Fruit fly (Drosophila melanogaster) whole organism, embryonic: ENCODE data around the gene PNKP.

Source experiments
- CG1024 ChIP-seq: fragments of 200-800 bp; sonication (Bioruptor generic); IDR thresholded peaks from 2 replicates; pipeline ENCODE4 v1.3.6; 2022; ENCODE audit warnings: missing biosample characterization, missing genetic modification characterization
- CG10654 ChIP-seq: fragments of 200-800 bp; sonication (Bioruptor generic); optimal IDR thresholded peaks from 2 replicates; lab custom pipeline; 2016; ENCODE audit warnings: missing biosample characterization, missing genetic modification characterization
- CG10959 ChIP-seq: fragments of 200-800 bp; sonication (Bioruptor generic); IDR thresholded peaks from 2 replicates; pipeline ENCODE4 v1.3.6; 2022; ENCODE audit warnings: missing biosample characterization, missing genetic modification characterization
- CG14667 ChIP-seq: fragments of 200-800 bp; sonication (Bioruptor generic); IDR thresholded peaks from 2 replicates; pipeline ENCODE4 v1.3.6; 2022; ENCODE audit warnings: missing biosample characterization, missing genetic modification characterization
- CG15514 ChIP-seq: fragments of 200-800 bp; sonication (Bioruptor generic); optimal IDR thresholded peaks from 3 replicates; lab custom pipeline; 2017; ENCODE audit warnings: missing biosample characterization, missing genetic modification characterization, mild to moderate bottlenecking, moderate library complexity, missing genetic modification reagents
- CG16863 ChIP-seq: fragments of 200-800 bp; sonication (Bioruptor generic); optimal IDR thresholded peaks from 3 replicates; lab custom pipeline; 2016; ENCODE audit warnings: missing biosample characterization, missing genetic modification characterization
- CG17612 ChIP-seq: fragments of 200-800 bp; sonication (Bioruptor generic); IDR thresholded peaks from 2 replicates; pipeline ENCODE4 v1.3.6; 2022; ENCODE audit warnings: missing biosample characterization, missing genetic modification characterization
- CG17802 ChIP-seq: fragments of 200-800 bp; sonication (Bioruptor generic); optimal IDR thresholded peaks from 2 replicates; lab custom pipeline; 2018; ENCODE audit warnings: missing biosample characterization, mild to moderate bottlenecking, missing genetic modification characterization, moderate library complexity
- CG17829 ChIP-seq: fragments of 200-800 bp; optimal IDR thresholded peaks from 2 replicates; lab custom pipeline; 2019; ENCODE audit warnings: missing biosample characterization, mild to moderate bottlenecking, missing genetic modification characterization, moderate library complexity
- CG2678 ChIP-seq: fragments of 200-800 bp; sonication (Bioruptor generic); optimal IDR thresholded peaks from 3 replicates; lab custom pipeline; 2019; ENCODE audit warnings: missing biosample characterization, mild to moderate bottlenecking, missing genetic modification characterization, moderate library complexity
- CG3281 ChIP-seq: fragments of 200-800 bp; sonication (Bioruptor generic); optimal IDR thresholded peaks from 3 replicates; lab custom pipeline; 2017; ENCODE audit warnings: missing biosample characterization, mild to moderate bottlenecking, missing genetic modification characterization
- CG34422 ChIP-seq: fragments of 200-800 bp; sonication (Bioruptor generic); IDR thresholded peaks from 3 replicates; pipeline ENCODE4 v1.3.6; 2022; ENCODE audit warnings: missing biosample characterization, missing genetic modification characterization
- CG42726 ChIP-seq: fragments of 200-800 bp; sonication (Bioruptor generic); IDR thresholded peaks from 2 replicates; pipeline ENCODE4 v1.3.6; 2022; ENCODE audit warnings: missing biosample characterization, missing genetic modification characterization; ENCODE audit not compliant: partially characterized antibody
- CG6765 ChIP-seq: fragments of 200-800 bp; sonication (Bioruptor generic); optimal IDR thresholded peaks from 3 replicates; lab custom pipeline; 2017; ENCODE audit warnings: missing biosample characterization, mild to moderate bottlenecking, missing genetic modification characterization
- CG6813 ChIP-seq: fragments of 200-800 bp; sonication (Bioruptor generic); optimal IDR thresholded peaks from 2 replicates; lab custom pipeline; 2017; ENCODE audit warnings: missing biosample characterization, missing genetic modification characterization, mild to moderate bottlenecking, moderate library complexity, missing genetic modification reagents
- CG8388 ChIP-seq: fragments of 200-800 bp; sonication (Bioruptor generic); optimal IDR thresholded peaks from 2 replicates; lab custom pipeline; 2019; ENCODE audit warnings: missing biosample characterization, mild to moderate bottlenecking, missing genetic modification characterization, moderate library complexity
- CTCF ChIP-seq: fragments of 200-800 bp; sonication (Bioruptor generic); optimal IDR thresholded peaks from 2 replicates; lab custom pipeline; 2017; ENCODE audit warnings: missing biosample characterization, mild to moderate bottlenecking, missing genetic modification characterization, moderate library complexity
- Dfd ChIP-seq, 2 experiments: fragments of >200 bp; optimal IDR thresholded peaks; 2 replicates each; lab custom pipeline; 2017; ENCODE audit warnings: missing biosample characterization in 2 of 2, missing genetic modification characterization in 2 of 2
- Dip3 ChIP-seq: fragments of 200-800 bp; sonication (Bioruptor generic); optimal IDR thresholded peaks from 3 replicates; lab custom pipeline; 2016; ENCODE audit warnings: missing biosample characterization, missing genetic modification characterization
- HLHmδ ChIP-seq: fragments of 200-800 bp; sonication (Bioruptor generic); optimal IDR thresholded peaks from 2 replicates; lab custom pipeline; 2018; ENCODE audit warnings: missing biosample characterization, mild to moderate bottlenecking, missing genetic modification characterization, moderate library complexity
- Hand ChIP-seq: fragments of 200-800 bp; sonication (Bioruptor generic); optimal IDR thresholded peaks from 2 replicates; lab custom pipeline; 2017; ENCODE audit warnings: mild to moderate bottlenecking, missing biosample characterization, missing genetic modification reagents, missing genetic modification characterization
- MBD-R2 ChIP-seq: fragments of 200-800 bp; sonication (Bioruptor generic); IDR thresholded peaks from 2 replicates; pipeline ENCODE4 v1.3.6; 2022; ENCODE audit warnings: missing biosample characterization, missing genetic modification characterization
- MESR4 ChIP-seq: fragments of 200-800 bp; sonication (Bioruptor generic); optimal IDR thresholded peaks from 2 replicates; lab custom pipeline; 2018; ENCODE audit warnings: missing biosample characterization, mild to moderate bottlenecking, missing genetic modification characterization, moderate library complexity
- Med ChIP-seq: fragments of 200-800 bp; sonication (Bioruptor generic); peaks from one replicate; lab custom pipeline; 2016; ENCODE audit warnings: missing biosample characterization, missing genetic modification characterization, mild to moderate bottlenecking, inconsistent platforms, moderate library complexity
- NK7.1 ChIP-seq: fragments of 200-800 bp; sonication (Bioruptor generic); optimal IDR thresholded peaks from 3 replicates; lab custom pipeline; 2016; ENCODE audit warnings: missing biosample characterization, missing genetic modification characterization
- Nf-YC ChIP-seq: fragments of 200-800 bp; optimal IDR thresholded peaks from 3 replicates; lab custom pipeline; 2019; ENCODE audit warnings: missing biosample characterization, mild to moderate bottlenecking, missing genetic modification characterization, moderate library complexity
- Sry-δ ChIP-seq: fragments of 200-800 bp; sonication (Bioruptor generic); optimal IDR thresholded peaks from 2 replicates; lab custom pipeline; 2016; ENCODE audit warnings: missing biosample characterization, missing genetic modification characterization
- Stat92E ChIP-seq, 3 experiments: fragments of >200 bp in 2 of 3; fragments of 200-800 bp in 1 of 3; sonication (Bioruptor generic) in 1 of 3; optimal IDR thresholded peaks; 2 replicates each; lab custom pipeline; 2017 to 2019; ENCODE audit warnings: missing biosample characterization in 3 of 3, missing genetic modification characterization in 3 of 3, mild to moderate bottlenecking in 1 of 3, moderate library complexity in 1 of 3
- Taf1 ChIP-seq: fragments of 200-800 bp; sonication (Bioruptor generic); IDR thresholded peaks from 2 replicates; pipeline ENCODE4 v1.3.6; 2022; ENCODE audit warnings: missing biosample characterization, missing genetic modification characterization
- ap ChIP-seq: fragments of 200-800 bp; sonication (Bioruptor generic); IDR thresholded peaks from 2 replicates; pipeline ENCODE4 v1.3.6; 2022; ENCODE audit warnings: missing biosample characterization, missing genetic modification characterization
- ara ChIP-seq: fragments of 200-800 bp; sonication (Bioruptor generic); IDR thresholded peaks from 2 replicates; pipeline ENCODE4 v1.3.6; 2022; ENCODE audit warnings: missing biosample characterization, missing genetic modification characterization
- ato ChIP-seq: fragments of 200-800 bp; sonication (Bioruptor generic); IDR thresholded peaks from 2 replicates; pipeline ENCODE4 v1.3.6; 2022; ENCODE audit warnings: missing biosample characterization, missing genetic modification characterization; ENCODE audit not compliant: partially characterized antibody
- bbx ChIP-seq: fragments of 200-800 bp; sonication (Bioruptor generic); IDR thresholded peaks from 2 replicates; pipeline ENCODE4 v1.3.6; 2022; ENCODE audit warnings: missing biosample characterization, missing genetic modification characterization; ENCODE audit not compliant: partially characterized antibody
- btn ChIP-seq: fragments of 200-800 bp; sonication (Bioruptor generic); optimal IDR thresholded peaks from 2 replicates; lab custom pipeline; 2016; ENCODE audit warnings: missing biosample characterization, missing genetic modification characterization
- cad ChIP-seq: fragments of >200 bp; optimal IDR thresholded peaks from 2 replicates; lab custom pipeline; 2017; ENCODE audit warnings: missing biosample characterization, missing genetic modification characterization
- cato ChIP-seq: fragments of 200-800 bp; sonication (Bioruptor generic); optimal IDR thresholded peaks from 2 replicates; lab custom pipeline; 2016; ENCODE audit warnings: missing biosample characterization, missing genetic modification characterization, borderline replicate concordance
- chif ChIP-seq, 2 experiments: fragments of 200-800 bp; sonication (Bioruptor generic); optimal IDR thresholded peaks; 3 replicates each; lab custom pipeline; 2016; ENCODE audit warnings: missing biosample characterization in 2 of 2, missing genetic modification characterization in 2 of 2
- dati ChIP-seq: fragments of 200-800 bp; sonication (Bioruptor generic); IDR thresholded peaks from 2 replicates; pipeline ENCODE4 v1.3.6; 2022; ENCODE audit warnings: missing biosample characterization, missing genetic modification characterization
- ftz-f1 ChIP-seq: fragments of 200-800 bp; sonication (Bioruptor generic); optimal IDR thresholded peaks from 2 replicates; lab custom pipeline; 2016; ENCODE audit warnings: missing biosample characterization, missing genetic modification characterization
- gt ChIP-seq: fragments of 200-800 bp; sonication (Bioruptor generic); IDR thresholded peaks from 2 replicates; pipeline ENCODE4 v1.3.6; 2022; ENCODE audit warnings: missing biosample characterization, missing genetic modification characterization
- hb ChIP-seq: fragments of 200-800 bp; sonication (Bioruptor generic); IDR thresholded peaks from 3 replicates; pipeline ENCODE4 v1.3.6; 2022; ENCODE audit warnings: missing biosample characterization, missing genetic modification characterization; ENCODE audit not compliant: partially characterized antibody
- hkb ChIP-seq, 2 experiments: fragments of 200-800 bp in 1 of 2; fragments of >200 bp in 1 of 2; sonication (Bioruptor generic) in 1 of 2; IDR thresholded peaks in 1 of 2; optimal IDR thresholded peaks in 1 of 2; 2 replicates each; pipeline versions ENCODE4 v1.3.6 to Lab custom; 2017 to 2022; ENCODE audit warnings: missing biosample characterization in 1 of 2, missing genetic modification characterization in 1 of 2
- lmd ChIP-seq: fragments of 200-800 bp; sonication (Bioruptor generic); IDR thresholded peaks from 2 replicates; pipeline ENCODE4 v1.3.6; 2022; ENCODE audit warnings: missing biosample characterization, missing genetic modification characterization
- nerfin-1 ChIP-seq: fragments of 200-800 bp; sonication (Bioruptor generic); optimal IDR thresholded peaks from 3 replicates; lab custom pipeline; 2019; ENCODE audit warnings: missing biosample characterization, mild to moderate bottlenecking, missing genetic modification characterization, moderate library complexity
- otp ChIP-seq: fragments of 200-800 bp; sonication (Bioruptor generic); IDR thresholded peaks from 3 replicates; pipeline ENCODE4, ENCODE4 v1.3.6; 2022; ENCODE audit warnings: missing biosample characterization, missing genetic modification characterization
- pros ChIP-seq: fragments of 200-800 bp; sonication (Bioruptor generic); optimal IDR thresholded peaks from 3 replicates; lab custom pipeline; 2019; ENCODE audit warnings: missing biosample characterization, mild to moderate bottlenecking, missing genetic modification characterization, moderate library complexity
- salm ChIP-seq: fragments of 200-800 bp; sonication (Bioruptor generic); optimal IDR thresholded peaks from 2 replicates; lab custom pipeline; 2018; ENCODE audit warnings: missing biosample characterization, mild to moderate bottlenecking, missing genetic modification characterization
- ssp ChIP-seq: fragments of 200-800 bp; sonication (Bioruptor generic); IDR thresholded peaks from 2 replicates; pipeline ENCODE4 v1.3.6; 2022; ENCODE audit warnings: missing biosample characterization, missing genetic modification characterization
- sug ChIP-seq: fragments of 200-800 bp; optimal IDR thresholded peaks from 2 replicates; lab custom pipeline; 2019; ENCODE audit warnings: missing biosample characterization, mild to moderate bottlenecking, missing genetic modification characterization, moderate library complexity
- tio ChIP-seq: fragments of 200-800 bp; sonication (Bioruptor generic); optimal IDR thresholded peaks from 2 replicates; lab custom pipeline; 2017; ENCODE audit warnings: missing biosample characterization, missing genetic modification characterization, inconsistent platforms
- trh ChIP-seq: fragments of 200-800 bp; sonication (Bioruptor generic); optimal IDR thresholded peaks from 2 replicates; lab custom pipeline; 2016; ENCODE audit warnings: missing biosample characterization, missing genetic modification characterization

Gene PNKP

dm6 chr3R:8354458-8354857 lies 11.1 kb upstream of the PNKP start (continued):
- TF ChIP-seq dati (GFP tag; lab: Robert Waterston, UW) = no peak
- TF ChIP-seq CTCF (GFP tag; lab: Kevin White, UChicago) = no peak
- TF ChIP-seq CG16863 (GFP tag; lab: Kevin White, UChicago) = no peak
- no peak for TF ChIP-seq cato (GFP tag; lab: Kevin White, UChicago)
- TF ChIP-seq ssp (GFP tag; lab: Robert Waterston, UW) = peak; percentile 31; the same call in 1 of the 2 replicates
- TF ChIP-seq MESR4 (GFP tag; lab: Kevin White, UChicago) = no peak
- no peak for TF ChIP-seq CG42726 (GFP tag; lab: Robert Waterston, UW)
- TF ChIP-seq chif (GFP tag; optimal IDR thresholded peaks at IDR 0.05; lab: Kevin White, UChicago) = no peak
- TF ChIP-seq bbx (GFP tag; lab: Robert Waterston, UW) = no peak
- no peak for TF ChIP-seq salm
- TF ChIP-seq CG17612 (GFP tag; lab: Robert Waterston, UW) = 0 out of 2 replicates have a peak, but pooled peaks have one; percentile 41
- TF ChIP-seq tio = no peak
- no peak; the same call in 2 of the 3 replicates for TF ChIP-seq otp
- no peak for TF ChIP-seq Dfd (GFP tag; optimal IDR thresholded peaks at IDR 0.05; lab: Kevin White, UChicago)
- TF ChIP-seq hkb (optimal IDR thresholded peaks at IDR 0.05; lab: Kevin White, UChicago) = no peak
- peak; percentile 78 for TF ChIP-seq hkb (GFP tag; IDR thresholded peaks at IDR 0.05; lab: Robert Waterston, UW)
- TF ChIP-seq gt = no peak
- TF ChIP-seq Taf1 (GFP tag; lab: Robert Waterston, UW) = no peak
- peak; percentile 74 for TF ChIP-seq lmd (GFP tag; lab: Robert Waterston, UW)
- TF ChIP-seq CG1024 (GFP tag; lab: Robert Waterston, UW) = 0 out of 2 replicates have a peak, but pooled peaks have one; percentile 16
- peak; percentile 34 for TF ChIP-seq CG10654
- peak; percentile 55; the same call in 1 of the 2 replicates for TF ChIP-seq CG14667
- peak; percentile 13 for TF ChIP-seq CG15514 (GFP tag; lab: Kevin White, UChicago)
- TF ChIP-seq hb = no peak
- peak; percentile 26 for TF ChIP-seq CG3281 (GFP tag; lab: Kevin White, UChicago)
- TF ChIP-seq ftz-f1 = peak; percentile 1
- TF ChIP-seq Dip3 (GFP tag; lab: Kevin White, UChicago) = no peak
- TF ChIP-seq CG6765 (GFP tag; lab: Kevin White, UChicago) = no peak
- TF ChIP-seq Med (GFP tag; lab: Kevin White, UChicago) = peak; percentile 83
- no peak for TF ChIP-seq Hand (GFP tag; lab: Kevin White, UChicago)
- peak; percentile 66 for TF ChIP-seq CG2678
- TF ChIP-seq cad (GFP tag; lab: Kevin White, UChicago) = no peak
- TF ChIP-seq CG17802 (tag; lab: Kevin White, UChicago) = no peak
- TF ChIP-seq CG6813 (GFP tag; lab: Kevin White, UChicago) = no peak
- peak; percentile 19 for TF ChIP-seq CG8388 (GFP tag; lab: Kevin White, UChicago)
- TF ChIP-seq CG10959 (GFP tag; lab: Robert Waterston, UW) = no peak
- TF ChIP-seq CG34422 (GFP tag; lab: Robert Waterston, UW) = peak; percentile 54; the same call in 2 of the 3 replicates
- no peak for TF ChIP-seq ato (GFP tag; lab: Robert Waterston, UW)
- no peak; the same call in 1 of the 2 replicates for TF ChIP-seq MBD-R2
- no peak for TF ChIP-seq NK7.1 (GFP tag; lab: Kevin White, UChicago)
- no peak for TF ChIP-seq CG17829 (tag; lab: Kevin White, UChicago)
- peak; percentile 16 for TF ChIP-seq nerfin-1 (tag; lab: Kevin White, UChicago)
- no peak for TF ChIP-seq Sry-δ (GFP tag; lab: Kevin White, UChicago)
- no peak for TF ChIP-seq Stat92E (GFP tag; optimal IDR thresholded peaks at IDR 0.05; lab: Kevin White, UChicago)
- no peak for TF ChIP-seq btn
- peak; percentile 73 for TF ChIP-seq sug
- TF ChIP-seq trh = no peak
- no peak for TF ChIP-seq Nf-YC (tag; lab: Kevin White, UChicago)
- TF ChIP-seq ara (GFP tag; lab: Robert Waterston, UW) = peak; percentile 23; the same call in 1 of the 2 replicates
- no peak for TF ChIP-seq pros
- no peak for TF ChIP-seq HLHmδ
- peak; percentile 40; the same call in 1 of the 2 replicates for TF ChIP-seq ap
